Worm (Caenorhabditis elegans) whole organism, mixed stage, embryonic: Measurements from ENCODE around the gene nspb-3.
"Not testable (repeated sequence)": the region's sequence is repeated elsewhere in the genome, so short reads cannot be mapped to it uniquely, and the experiment has no call there.

Experiments
- M03D4.4 ChIP-seq: sonication (generic microtip); optimal IDR thresholded peaks from 2 replicates; lab custom pipeline; 2017; ENCODE audit warnings: mild to moderate bottlenecking, missing genetic modification characterization, missing compliant biosample characterization
- bed-3 ChIP-seq: fragments of 200-800 bp; sonication (Bioruptor generic); optimal IDR thresholded peaks from 3 replicates; lab custom pipeline; 2018; ENCODE audit warnings: mild to moderate bottlenecking, missing genetic modification characterization, moderate library complexity, missing compliant biosample characterization
- blmp-1 ChIP-seq: fragments of 150-350 bp; optimal IDR thresholded peaks from 2 replicates; lab custom pipeline; 2014; ENCODE audit warnings: missing biosample characterization, missing genetic modification characterization
- ceh-39 ChIP-seq: fragments of 150-350 bp; optimal IDR thresholded peaks from 2 replicates; lab custom pipeline; 2014; ENCODE audit warnings: missing biosample characterization, missing genetic modification characterization
- ceh-83 ChIP-seq: fragments of 200-800 bp; sonication (Bioruptor generic); optimal IDR thresholded peaks from 2 replicates; lab custom pipeline; 2018; ENCODE audit warnings: mild to moderate bottlenecking, missing genetic modification characterization, missing compliant biosample characterization
- ces-1 ChIP-seq: fragments of 150-350 bp; optimal IDR thresholded peaks from 2 replicates; lab custom pipeline; 2014; ENCODE audit warnings: missing biosample characterization, missing genetic modification reagents, missing genetic modification characterization
- cnd-1 ChIP-seq: fragments of 200-800 bp; sonication (Bioruptor generic); optimal IDR thresholded peaks from 2 replicates; lab custom pipeline; 2018; ENCODE audit warnings: mild to moderate bottlenecking, missing genetic modification characterization, missing compliant biosample characterization
- drap-1 ChIP-seq: fragments of 200-800 bp; sonication (Bioruptor generic); optimal IDR thresholded peaks from 3 replicates; lab custom pipeline; 2018; ENCODE audit warnings: mild to moderate bottlenecking, missing genetic modification characterization, missing compliant biosample characterization
- elt-1 ChIP-seq: sonication (generic microtip); optimal IDR thresholded peaks from 2 replicates; lab custom pipeline; 2017; ENCODE audit warnings: missing genetic modification characterization, mild to moderate bottlenecking, missing compliant biosample characterization, antibody characterized with exemption, moderate library complexity, borderline replicate concordance; ENCODE audit not compliant: insufficient read depth
- elt-3 ChIP-seq: fragments of 150-350 bp; optimal IDR thresholded peaks from 2 replicates; lab custom pipeline; 2014; ENCODE audit warnings: missing biosample characterization, missing genetic modification characterization
- flh-1 ChIP-seq: fragments of 200-800 bp; sonication (Bioruptor generic); optimal IDR thresholded peaks from 2 replicates; lab custom pipeline; 2018; ENCODE audit warnings: mild to moderate bottlenecking, missing genetic modification characterization, moderate library complexity, missing compliant biosample characterization
- ham-2 ChIP-seq: fragments of 200-800 bp; sonication (Bioruptor generic); optimal IDR thresholded peaks from 2 replicates; lab custom pipeline; 2018; ENCODE audit warnings: mild to moderate bottlenecking, missing genetic modification characterization, missing compliant biosample characterization
- hlh-1 ChIP-seq: fragments of 150-350 bp; optimal IDR thresholded peaks from 2 replicates; lab custom pipeline; 2014; ENCODE audit warnings: missing biosample characterization, missing genetic modification reagents, missing genetic modification characterization
- lin-13 ChIP-seq: fragments of 150-350 bp; optimal IDR thresholded peaks from 2 replicates; lab custom pipeline; 2014; ENCODE audit warnings: missing biosample characterization, missing genetic modification characterization
- lin-32 ChIP-seq: fragments of 200-800 bp; sonication (Bioruptor generic); optimal IDR thresholded peaks from 2 replicates; lab custom pipeline; 2018; ENCODE audit warnings: mild to moderate bottlenecking, missing genetic modification characterization, missing compliant biosample characterization
- lsy-2 ChIP-seq: fragments of 150-350 bp; optimal IDR thresholded peaks from 2 replicates; lab custom pipeline; 2014; ENCODE audit warnings: missing biosample characterization, missing genetic modification characterization
- mab-5 ChIP-seq: fragments of 150-350 bp; optimal IDR thresholded peaks from 2 replicates; lab custom pipeline; 2014; ENCODE audit warnings: missing biosample characterization, missing genetic modification characterization
- mep-1 ChIP-seq: fragments of 150-350 bp; optimal IDR thresholded peaks from 2 replicates; lab custom pipeline; 2017; ENCODE audit warnings: missing biosample characterization, missing genetic modification reagents, missing genetic modification characterization, inconsistent platforms
- mls-2 ChIP-seq: sonication (generic microtip); optimal IDR thresholded peaks from 2 replicates; lab custom pipeline; 2016; ENCODE audit warnings: mild to moderate bottlenecking, missing genetic modification characterization, moderate library complexity, missing compliant biosample characterization
- nhr-12 ChIP-seq: fragments of 150-350 bp; optimal IDR thresholded peaks from 2 replicates; lab custom pipeline; 2014; ENCODE audit warnings: missing biosample characterization, missing genetic modification characterization
- nhr-2 ChIP-seq: fragments of 150-350 bp; optimal IDR thresholded peaks from 2 replicates; lab custom pipeline; 2014; ENCODE audit warnings: missing biosample characterization, missing genetic modification characterization
- nhr-237 ChIP-seq: fragments of 150-350 bp; optimal IDR thresholded peaks from 2 replicates; lab custom pipeline; 2014; ENCODE audit warnings: missing biosample characterization, missing genetic modification characterization
- nhr-28 ChIP-seq: fragments of 150-350 bp; optimal IDR thresholded peaks from 2 replicates; lab custom pipeline; 2014; ENCODE audit warnings: missing biosample characterization, missing genetic modification characterization
- nhr-76 ChIP-seq: sonication (generic microtip); optimal IDR thresholded peaks from 2 replicates; lab custom pipeline; 2017; ENCODE audit warnings: missing biosample characterization, missing genetic modification characterization
- pha-4 ChIP-seq: fragments of 150-350 bp; optimal IDR thresholded peaks from 2 replicates; lab custom pipeline; 2018; ENCODE audit warnings: missing biosample characterization, missing genetic modification reagents, missing genetic modification characterization
- sem-2 ChIP-seq: fragments of 200-800 bp; sonication (Bioruptor generic); optimal IDR thresholded peaks from 2 replicates; lab custom pipeline; 2018; ENCODE audit warnings: mild to moderate bottlenecking, missing genetic modification characterization, missing compliant biosample characterization
- snpc-4 ChIP-seq: fragments of 150-350 bp; optimal IDR thresholded peaks from 2 replicates; lab custom pipeline; 2014; ENCODE audit warnings: missing biosample characterization, missing genetic modification characterization
- sptf-1 ChIP-seq: sonication (generic microtip); optimal IDR thresholded peaks from 2 replicates; lab custom pipeline; 2017; ENCODE audit warnings: mild to moderate bottlenecking, missing genetic modification characterization, moderate library complexity, missing compliant biosample characterization
- tbx-8 ChIP-seq: fragments of 200-800 bp; sonication (Bioruptor generic); optimal IDR thresholded peaks from 2 replicates; lab custom pipeline; 2018; ENCODE audit warnings: mild to moderate bottlenecking, missing genetic modification characterization, moderate library complexity, missing compliant biosample characterization
- unc-39 ChIP-seq: fragments of 150-350 bp; optimal IDR thresholded peaks from 2 replicates; lab custom pipeline; 2014; ENCODE audit warnings: missing biosample characterization, missing genetic modification characterization
- unc-62 ChIP-seq: fragments of 150-350 bp; optimal IDR thresholded peaks from 2 replicates; lab custom pipeline; 2014; ENCODE audit warnings: missing biosample characterization, missing genetic modification reagents, missing genetic modification characterization
- zip-8 ChIP-seq: fragments of 150-350 bp; optimal IDR thresholded peaks from 2 replicates; lab custom pipeline; 2014; ENCODE audit warnings: missing biosample characterization, missing genetic modification characterization
- ztf-11 ChIP-seq: fragments of 150-350 bp; optimal IDR thresholded peaks from 2 replicates; lab custom pipeline; 2014; ENCODE audit warnings: missing biosample characterization, missing genetic modification characterization

nspb-3 gene

DNA sequence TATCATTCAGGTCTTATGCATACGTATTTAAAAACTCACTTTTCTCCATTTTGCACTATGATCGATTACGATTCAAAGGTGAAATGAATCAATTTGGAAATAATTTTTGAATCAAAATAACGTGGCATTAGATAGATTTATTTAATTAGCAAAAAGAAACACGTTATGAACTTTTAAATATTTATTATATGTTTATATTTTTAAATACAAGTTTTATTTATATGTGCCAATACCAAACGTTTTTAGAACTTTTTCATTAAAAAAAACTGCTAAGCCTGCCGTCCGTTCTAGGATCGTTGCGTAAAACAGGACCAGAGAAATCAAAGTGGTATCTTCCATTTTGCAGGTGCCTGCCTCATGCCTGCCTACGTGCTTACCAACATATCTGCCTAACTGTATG, 2.5 kb upstream of the nspb-3 start, which contains the start of gene F38A5.6:
Gene F38A5.6 (minus strand): TSS at position 101 of the 400 bp plus-strand sequence.
- TF ChIP-seq nhr-28 (tag; lab: Kevin White, UChicago) (no peak), elt-1 (tag; lab: Kevin White, UChicago) (no peak), blmp-1 (tag; lab: Kevin White, UChicago) (no peak), ceh-83 (GFP tag; lab: Kevin White, UChicago) (no peak), snpc-4 (no peak), lin-13 (tag; lab: Kevin White, UChicago) (no peak), mls-2 (tag; lab: Kevin White, UChicago) (no peak), bed-3 (GFP tag; lab: Kevin White, UChicago) (no peak), flh-1 (GFP tag; lab: Kevin White, UChicago) (no peak), zip-8 (no peak), unc-62 (GFP tag; lab: Kevin White, UChicago) (no peak), lsy-2 (no peak), nhr-2 (tag; lab: Kevin White, UChicago) (no peak), sem-2 (no peak)

DNA sequence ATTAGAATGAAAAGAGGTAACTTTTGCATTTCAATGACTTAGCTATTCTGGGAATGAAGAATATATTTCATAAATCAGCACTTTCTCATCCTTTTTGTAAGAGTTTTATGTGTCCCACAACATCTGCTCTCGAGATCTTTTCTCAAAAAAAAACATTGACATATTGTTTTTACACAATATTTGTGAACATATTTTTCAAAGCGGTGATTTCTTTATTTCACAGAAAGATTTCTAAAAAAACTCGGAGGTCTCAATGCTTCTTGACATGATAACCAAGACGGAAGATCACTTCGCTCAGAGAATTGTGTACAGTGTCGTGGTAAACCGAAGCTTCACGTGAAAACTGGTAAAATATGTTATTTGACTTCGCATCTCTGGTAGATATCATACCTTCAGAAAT, 1.1 kb upstream of the nspb-3 start, which contains the start of gene F38A5.22:
Gene F38A5.22 (minus strand): TSS at position 29 of the 400 bp plus-strand sequence.
- no peak for TF ChIP-seq snpc-4

DNA sequence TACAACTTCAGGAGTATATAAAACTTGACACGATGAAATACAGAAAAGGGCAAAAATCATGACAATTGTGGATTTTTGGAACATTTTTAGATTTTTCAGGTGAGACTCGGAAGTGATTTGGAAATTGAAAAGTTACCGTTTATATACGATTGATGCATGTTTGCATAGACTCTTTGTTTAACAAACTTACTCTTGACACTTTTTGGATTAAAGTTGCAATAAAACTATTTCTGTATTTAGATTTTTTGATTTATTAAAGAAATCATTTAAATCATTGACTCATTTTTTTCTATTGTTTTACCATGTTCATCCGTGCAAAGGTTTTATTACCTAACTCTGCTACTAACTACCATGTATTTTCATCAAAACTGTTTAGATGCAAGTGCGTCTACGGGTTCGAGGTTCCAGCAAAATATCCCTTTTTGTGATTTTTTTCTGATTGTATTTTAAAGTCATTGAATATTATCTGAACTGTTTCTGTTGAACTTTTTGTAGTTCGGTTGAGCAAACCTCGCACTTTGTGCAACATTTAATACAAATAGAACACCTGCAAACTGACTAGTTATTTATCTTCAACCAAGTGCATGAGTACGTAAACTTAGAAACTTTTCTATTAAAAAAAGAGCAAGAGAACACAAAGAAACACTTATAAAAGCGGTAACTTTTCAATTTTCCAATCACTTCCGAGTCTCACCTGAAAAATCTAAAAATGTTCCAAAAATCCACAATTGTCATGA, 3.6 kb downstream of the nspb-3 start, which contains the start of the genes nspb-1 and nspb-2:
Gene nspb-1 (minus strand): TSS at position 101 of the 737 bp plus-strand sequence.
Gene nspb-2 (plus strand): TSS at position 687 of the 737 bp plus-strand sequence.
- not testable (repeated sequence) for TF ChIP-seq ceh-39; cnd-1 (tag; lab: Kevin White, UChicago); sem-2

DNA sequence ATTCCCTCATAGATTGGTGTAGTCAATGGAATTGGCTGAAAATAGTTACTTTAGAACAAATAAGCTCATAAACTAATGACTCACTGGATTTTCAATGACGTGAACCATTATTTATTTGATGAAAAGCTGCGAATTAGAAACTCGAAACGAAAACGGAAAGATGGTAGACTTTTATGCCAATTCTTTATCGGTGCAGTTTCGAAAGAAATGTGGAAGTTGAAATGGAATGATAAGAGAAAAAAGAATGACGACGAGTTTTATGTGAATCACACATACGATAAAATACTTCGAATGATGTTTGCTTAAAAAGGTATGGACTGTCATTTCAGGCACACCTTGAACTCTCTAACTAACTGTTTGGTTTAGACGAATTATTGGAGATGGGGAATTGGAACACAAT, 4.7 kb downstream of the nspb-3 start, which contains the start of the genes lec-11 and irld-7:
Gene lec-11 (minus strand): TSS at position 126 of the 400 bp plus-strand sequence.
Gene irld-7 (plus strand): TSS at position 332 of the 400 bp plus-strand sequence.
- TF ChIP-seq mep-1 (tag; lab: Kevin White, UChicago): no peak
- no peak for TF ChIP-seq ztf-11
- TF ChIP-seq nhr-2 (tag; lab: Kevin White, UChicago): no peak
- TF ChIP-seq hlh-1 (tag; lab: Kevin White, UChicago): no peak
- TF ChIP-seq M03D4.4 (tag; lab: Kevin White, UChicago): no peak
- no peak for TF ChIP-seq nhr-12 (tag; lab: Kevin White, UChicago)
- no peak for TF ChIP-seq ces-1 (GFP tag; lab: Kevin White, UChicago)
- TF ChIP-seq cnd-1 (tag; lab: Kevin White, UChicago): no peak
- no peak for TF ChIP-seq ceh-83 (GFP tag; lab: Kevin White, UChicago)
- no peak for TF ChIP-seq bed-3 (GFP tag; lab: Kevin White, UChicago)
- no peak for TF ChIP-seq lin-32 (GFP tag; lab: Kevin White, UChicago)

DNA sequence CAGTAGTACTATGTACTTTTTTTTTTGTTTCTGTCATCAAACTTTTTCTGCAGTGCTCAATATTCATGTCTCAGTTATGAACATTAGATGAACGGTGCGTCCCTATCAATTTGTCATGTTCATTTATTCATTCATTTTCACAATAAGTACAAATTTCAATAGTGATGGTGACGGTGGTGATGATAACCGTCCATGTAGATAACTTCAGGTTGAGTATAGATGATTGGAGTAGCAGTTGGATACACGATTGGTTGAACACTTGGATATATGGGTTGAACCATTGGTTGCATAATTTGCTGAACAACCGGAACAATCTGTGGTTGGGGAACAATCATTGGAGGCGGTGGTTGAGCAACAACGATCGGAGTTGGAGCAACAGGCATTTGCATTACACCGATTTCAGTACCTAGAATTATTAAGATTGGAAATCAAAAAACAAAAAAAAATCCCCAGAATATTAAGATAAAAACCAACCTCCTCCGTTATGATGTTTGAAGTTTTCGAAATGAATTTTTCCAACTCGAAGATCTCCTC, 6.6 kb downstream of the nspb-3 start:
- TF ChIP-seq flh-1 (GFP tag; lab: Kevin White, UChicago) (no peak), drap-1 (GFP tag; lab: Kevin White, UChicago) (no peak), mls-2 (tag; lab: Kevin White, UChicago) (no peak)

DNA sequence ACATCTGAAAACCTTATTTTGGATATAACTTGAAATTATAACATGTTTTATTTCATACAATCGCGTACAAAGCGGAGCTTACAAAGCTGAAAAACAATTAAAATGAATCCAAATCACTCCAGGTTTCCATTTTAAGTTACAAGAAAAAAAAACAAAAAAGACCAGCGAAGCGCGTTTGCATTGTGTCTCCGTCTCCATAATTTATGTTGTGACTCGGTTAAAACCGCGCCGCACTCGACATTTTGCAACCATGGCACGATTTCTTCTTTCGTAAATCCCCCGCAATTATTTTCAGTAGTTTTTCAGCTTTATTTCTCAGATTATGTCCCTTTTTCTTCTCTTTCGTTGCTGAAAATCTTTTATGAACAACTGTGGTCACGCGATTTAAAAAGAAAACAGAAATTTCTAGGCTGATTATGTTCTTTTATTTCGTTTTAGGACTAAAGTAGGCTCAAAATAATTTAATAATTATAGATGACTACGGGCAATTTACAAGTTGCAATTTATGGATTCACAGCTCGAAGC, 9.3 kb downstream of the nspb-3 start, which contains the start of the genes F38A5.2 and dnj-11:
Gene F38A5.2 (minus strand): TSS at position 4 of the 525 bp plus-strand sequence.
Gene dnj-11 (plus strand): TSS at position 475 of the 525 bp plus-strand sequence.
- no peak for TF ChIP-seq ham-2 (GFP tag; lab: Kevin White, UChicago)
- TF ChIP-seq drap-1 (GFP tag; lab: Kevin White, UChicago): no peak
- TF ChIP-seq nhr-12 (tag; lab: Kevin White, UChicago): no peak
- TF ChIP-seq mab-5 (tag; lab: Kevin White, UChicago): no peak
- TF ChIP-seq elt-3 (tag; lab: Kevin White, UChicago): no peak
- TF ChIP-seq blmp-1 (tag; lab: Kevin White, UChicago): no peak
- TF ChIP-seq nhr-76 (tag; lab: Kevin White, UChicago): no peak
- peak; percentile 73 for TF ChIP-seq ceh-39
- TF ChIP-seq sem-2: no peak
- no peak for TF ChIP-seq unc-39 (tag; lab: Kevin White, UChicago)
- no peak for TF ChIP-seq mls-2 (tag; lab: Kevin White, UChicago)
- no peak for TF ChIP-seq cnd-1 (tag; lab: Kevin White, UChicago)
- no peak for TF ChIP-seq zip-8
- no peak for TF ChIP-seq nhr-2 (tag; lab: Kevin White, UChicago)
- TF ChIP-seq elt-1 (tag; lab: Kevin White, UChicago): no peak
- TF ChIP-seq tbx-8 (GFP tag; lab: Kevin White, UChicago): no peak
- no peak for TF ChIP-seq nhr-28 (tag; lab: Kevin White, UChicago)
- peak; percentile 64 for TF ChIP-seq pha-4
- peak; percentile 78 for TF ChIP-seq nhr-237 (tag; lab: Kevin White, UChicago)
- TF ChIP-seq mep-1 (tag; lab: Kevin White, UChicago): peak; percentile 95
- no peak for TF ChIP-seq unc-62 (GFP tag; lab: Kevin White, UChicago)
- no peak for TF ChIP-seq snpc-4
- TF ChIP-seq sptf-1: no peak
- TF ChIP-seq flh-1 (GFP tag; lab: Kevin White, UChicago): no peak
- peak; percentile 75 for TF ChIP-seq ces-1 (GFP tag; lab: Kevin White, UChicago)
- no peak for TF ChIP-seq ztf-11
- peak; percentile 78 for TF ChIP-seq lsy-2
- TF ChIP-seq lin-32 (GFP tag; lab: Kevin White, UChicago): no peak
- peak; percentile 68 for TF ChIP-seq lin-13 (tag; lab: Kevin White, UChicago)
- TF ChIP-seq ceh-83 (GFP tag; lab: Kevin White, UChicago): no peak
